Worm (Caenorhabditis elegans) whole organism, early embryonic: ENCODE results near the gene str-229.

Experiments
- B0310.2 ChIP-seq: sonication (generic microtip); optimal IDR thresholded peaks from 2 replicates; lab custom pipeline; 2016; ENCODE audit warnings: mild to moderate bottlenecking, missing genetic modification characterization, missing compliant biosample characterization
- F13C5.2 ChIP-seq: sonication (generic microtip); optimal IDR thresholded peaks from 2 replicates; lab custom pipeline; 2017; ENCODE audit warnings: mild to moderate bottlenecking, missing genetic modification characterization, inconsistent platforms, missing compliant biosample characterization
- ets-7 ChIP-seq: sonication (generic microtip); optimal IDR thresholded peaks from 2 replicates; lab custom pipeline; 2016; ENCODE audit warnings: missing genotype, missing genetic modification characterization, missing compliant biosample characterization
- tra-4 ChIP-seq: sonication (generic microtip); optimal IDR thresholded peaks from 2 replicates; lab custom pipeline; 2017; ENCODE audit warnings: missing genetic modification characterization, missing compliant biosample characterization

ce11 chrV:3862851-3863250 is 39.5 kb downstream of the str-229 start, which contains the start of gene nhr-187:
- TF ChIP-seq B0310.2 (no peak), F13C5.2 (tag; lab: Kevin White, UChicago) (no peak), tra-4 (tag; lab: Kevin White, UChicago) (no peak), ets-7 (tag; lab: Kevin White, UChicago) (no peak)
